Worm (Caenorhabditis elegans) whole organism, L4/young adult: Measurements from ENCODE around the gene kmo-1.

Experiments used
- W03F9.2 ChIP-seq: fragments of 150-350 bp; optimal IDR thresholded peaks from 2 replicates; lab custom pipeline; 2014; ENCODE audit warnings: missing biosample characterization, missing genetic modification characterization
- dao-5 ChIP-seq: sonication (generic microtip); optimal IDR thresholded peaks from 2 replicates; lab custom pipeline; 2016; ENCODE audit warnings: missing genotype, missing genetic modification characterization, moderate library complexity, missing compliant biosample characterization

DNA sequence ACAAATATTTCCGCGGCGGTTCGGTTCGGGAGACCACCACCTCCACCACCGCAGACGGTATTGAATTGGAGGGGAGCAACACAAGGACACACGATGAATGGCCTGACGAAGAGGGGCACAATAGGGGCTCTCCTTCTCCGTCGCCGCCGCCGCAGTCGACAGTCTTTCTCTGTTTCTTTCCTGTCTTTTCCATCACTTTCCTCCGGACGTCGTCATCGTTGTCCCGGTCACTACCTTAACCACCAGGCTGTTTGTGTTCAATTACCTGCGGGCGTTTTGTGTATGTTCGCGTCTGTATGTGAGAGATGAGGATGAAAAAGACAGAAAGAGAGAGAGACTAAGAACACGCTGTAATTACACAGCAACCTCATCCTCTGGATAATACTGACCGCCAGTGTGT is 30.6 kb downstream of the kmo-1 start:
- TF ChIP-seq dao-5 = no peak
- no peak for TF ChIP-seq W03F9.2 (tag; lab: Kevin White, UChicago)
